Worm (Caenorhabditis elegans) whole organism, L2 larva: Measurements from ENCODE around the gene bli-2.

Source experiments
- elt-1 ChIP-seq: fragments of 150-350 bp; optimal IDR thresholded peaks from 2 replicates; lab custom pipeline; 2014; ENCODE audit warnings: missing biosample characterization, missing genetic modification characterization
- mab-5 ChIP-seq: fragments of 150-350 bp; optimal IDR thresholded peaks from 2 replicates; lab custom pipeline; 2014; ENCODE audit warnings: missing biosample characterization, missing genetic modification characterization
- nhr-25 ChIP-seq: fragments of 150-350 bp; sonication (generic microtip); optimal IDR thresholded peaks from 3 replicates; lab custom pipeline; 2014; ENCODE audit warnings: missing biosample characterization, missing genetic modification characterization

- TF ChIP-seq nhr-25 (tag; lab: Kevin White, UChicago), result no peak
- no peak for TF ChIP-seq elt-1 (tag; lab: Kevin White, UChicago)
- no peak for TF ChIP-seq mab-5 (tag; lab: Kevin White, UChicago)
Observed at ce11 chrII:5642110-5642509, 10.1 kb downstream of the bli-2 start.
